Fruit fly (Drosophila melanogaster) Kc167 (cell line): ENCODE results near the gene CG31673.

ENCODE experiments used
- insv ChIP-seq: fragments of >200 bp; optimal IDR thresholded peaks from 3 replicates; lab custom pipeline; 2018; ENCODE audit warnings: missing external identifiers
- psq ChIP-seq: fragments of >200 bp; optimal IDR thresholded peaks from 2 replicates; lab custom pipeline; 2017; ENCODE audit warnings: missing external identifiers
- ttk ChIP-seq: sonication (Bioruptor generic); optimal IDR thresholded peaks from 2 replicates; lab custom pipeline; 2017; ENCODE audit warnings: missing external identifiers

- no peak for TF ChIP-seq psq (lab: Kevin White, UChicago)
- no peak for TF ChIP-seq ttk (lab: Kevin White, UChicago)
- no peak for TF ChIP-seq insv (lab: Kevin White, UChicago)
Observed at dm6 chr2L:20783908-20784307, 45.5 kb upstream of the CG31673 start.
